Fruit fly (Drosophila melanogaster): Measurements from ENCODE around the gene CG42393.

CG42393 gene

DNA sequence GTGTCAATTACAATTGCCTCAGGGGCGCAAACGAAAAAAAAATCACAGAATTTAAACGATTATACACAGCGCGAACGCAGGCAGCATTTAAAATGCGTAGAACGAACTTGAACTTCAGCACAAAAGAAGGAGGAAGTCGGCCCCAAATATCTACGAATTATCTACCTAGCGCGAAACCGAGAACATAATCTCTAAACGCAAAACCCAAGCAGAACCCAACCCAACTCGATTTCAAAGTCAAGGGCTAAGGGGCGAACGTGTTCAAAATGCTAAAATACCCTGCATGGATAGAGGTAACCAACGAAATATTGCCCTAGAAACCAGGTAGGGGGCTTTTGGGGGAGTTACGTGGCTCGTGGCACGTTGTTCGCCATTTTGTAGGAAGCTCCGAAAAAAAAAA lies 24.0 kb upstream of the CG42393 start:
- TF ChIP-seq CG8478 (optimal IDR thresholded peaks at IDR 0.05) (no peak), CTCF (optimal IDR thresholded peaks at IDR 0.05) (no peak)

DNA sequence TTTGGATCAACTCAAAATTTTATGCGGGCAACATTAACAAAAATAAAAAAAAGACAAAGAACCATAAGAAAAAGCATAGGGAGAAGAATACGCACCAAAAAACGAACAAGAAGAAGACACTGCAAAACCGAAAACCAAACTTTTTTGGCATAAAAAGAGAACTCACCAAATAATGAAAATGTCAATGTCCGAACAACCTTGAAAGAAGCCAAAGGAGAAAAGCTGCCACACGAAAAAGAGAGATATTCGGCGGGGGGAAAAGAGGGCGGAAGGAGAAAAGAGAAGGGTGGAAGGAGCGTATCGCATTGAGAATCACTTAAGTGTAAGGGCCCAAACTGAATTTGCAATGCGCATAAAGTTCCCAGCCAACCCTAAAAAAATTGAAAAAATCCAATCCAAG lies 23.5 kb upstream of the CG42393 start:
- TF ChIP-seq CG8478 (optimal IDR thresholded peaks at IDR 0.05) (no peak), CTCF (optimal IDR thresholded peaks at IDR 0.05) (no peak)

DNA sequence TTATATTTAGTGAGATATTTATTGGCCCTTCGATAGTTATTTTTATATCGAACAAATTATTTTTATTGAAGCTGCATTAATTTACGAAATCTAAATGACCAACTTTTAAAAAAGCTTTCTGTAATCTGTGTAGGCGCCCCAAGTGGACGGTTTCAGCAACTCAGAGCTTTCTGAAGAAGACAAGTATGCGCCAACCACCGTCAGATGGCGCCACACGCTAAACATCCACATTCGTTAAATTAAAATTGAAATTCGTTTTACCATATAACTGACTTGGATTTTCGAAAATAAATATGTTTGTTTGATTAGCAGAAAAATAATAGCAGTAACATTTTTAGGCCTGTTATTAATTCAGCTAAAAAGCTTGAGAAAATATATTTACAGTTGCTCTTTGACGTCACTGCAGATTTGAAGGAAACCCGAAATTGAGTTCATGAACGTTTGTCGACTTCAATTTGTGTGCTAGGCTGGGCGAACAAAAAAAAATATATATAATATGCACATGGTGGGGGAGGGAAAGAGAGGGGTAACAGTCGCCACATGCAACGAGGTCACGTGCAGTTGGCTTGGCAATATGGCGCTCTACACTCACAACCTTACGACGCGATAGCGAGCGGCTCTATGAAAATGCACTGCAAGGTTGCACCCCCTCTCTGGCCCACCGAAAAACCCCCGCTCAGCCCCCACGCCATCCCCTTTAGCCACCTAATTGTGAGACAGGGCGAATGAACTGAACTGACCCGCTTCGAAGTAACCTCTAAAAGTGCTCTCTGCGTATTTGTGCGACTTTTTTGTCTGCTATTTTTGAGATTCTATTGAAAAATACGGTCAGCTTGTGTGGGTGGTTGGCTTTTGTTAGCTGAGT lies 22.7 kb upstream of the CG42393 start:
- TF ChIP-seq CTCF (optimal IDR thresholded peaks at IDR 0.05) (peak; percentile 86 to 92), CG8478 (optimal IDR thresholded peaks at IDR 0.05) (no peak)

DNA sequence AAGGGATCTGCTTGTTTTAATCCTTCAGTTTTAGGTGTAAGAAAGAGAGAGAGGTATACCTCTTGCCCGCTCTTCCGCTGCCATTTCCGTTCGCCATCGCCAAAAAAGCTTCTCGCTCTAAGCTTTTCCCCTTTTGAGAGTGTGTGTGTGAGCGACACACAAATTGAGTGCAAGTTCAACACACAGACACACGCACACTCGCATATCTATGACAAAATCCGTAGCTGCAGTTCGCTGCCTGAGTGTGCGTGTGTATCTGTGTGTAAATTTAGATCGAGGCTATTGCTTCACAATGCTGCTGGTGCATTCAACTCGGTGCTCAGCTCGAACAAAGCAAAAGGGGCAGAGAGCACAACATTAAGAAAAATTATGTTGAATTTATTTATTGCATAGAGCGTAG lies 21.6 kb upstream of the CG42393 start:
- TF ChIP-seq CG8478 (optimal IDR thresholded peaks at IDR 0.05) (no peak), CTCF (optimal IDR thresholded peaks at IDR 0.05) (no peak)

DNA sequence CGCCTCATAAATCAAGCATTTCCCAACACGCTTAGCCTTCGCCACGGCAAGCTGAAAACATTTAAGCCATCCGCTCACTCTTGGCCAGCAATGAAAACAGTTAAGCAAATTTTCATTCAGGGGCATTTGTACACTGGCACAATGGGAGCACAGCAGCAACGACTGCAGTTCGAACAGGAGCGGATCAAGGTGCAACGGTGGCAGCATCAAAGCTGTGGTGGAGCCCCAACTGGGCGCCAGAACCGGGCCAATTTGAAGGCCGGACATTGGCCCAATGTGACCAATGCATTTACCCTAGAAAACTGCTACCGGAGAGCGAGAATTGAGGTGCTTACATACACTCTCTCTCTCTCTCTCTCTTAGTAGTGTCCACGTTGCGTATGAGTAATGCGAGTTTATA lies 20.6 kb upstream of the CG42393 start:
- TF ChIP-seq CG8478 (optimal IDR thresholded peaks at IDR 0.05) (no peak), CTCF (optimal IDR thresholded peaks at IDR 0.05) (no peak)

DNA sequence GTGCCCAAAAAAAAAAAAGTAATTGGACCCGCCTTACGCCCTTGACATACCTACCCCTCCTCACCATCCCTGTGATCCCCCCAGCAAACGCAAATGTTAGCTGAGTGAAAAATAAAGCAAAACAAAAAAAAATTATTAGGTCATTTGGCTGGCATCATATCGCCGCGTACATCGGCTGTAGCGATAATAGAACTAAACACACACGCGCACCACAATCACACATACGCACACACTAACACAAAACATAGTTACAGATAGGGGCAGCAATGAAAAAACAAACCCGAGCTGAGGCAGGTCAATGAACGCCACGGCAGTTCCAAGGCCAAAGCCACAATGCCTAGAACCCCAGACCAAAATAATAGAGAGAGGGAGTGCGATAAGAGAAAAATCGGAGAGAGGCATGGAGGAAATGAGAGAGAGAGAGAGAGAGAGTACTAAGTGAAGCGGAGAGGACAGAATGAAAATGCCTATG lies 20.0 kb upstream of the CG42393 start:
- no peak for TF ChIP-seq CG8478 (optimal IDR thresholded peaks at IDR 0.05)
- TF ChIP-seq CTCF (optimal IDR thresholded peaks at IDR 0.05), result no peak

DNA sequence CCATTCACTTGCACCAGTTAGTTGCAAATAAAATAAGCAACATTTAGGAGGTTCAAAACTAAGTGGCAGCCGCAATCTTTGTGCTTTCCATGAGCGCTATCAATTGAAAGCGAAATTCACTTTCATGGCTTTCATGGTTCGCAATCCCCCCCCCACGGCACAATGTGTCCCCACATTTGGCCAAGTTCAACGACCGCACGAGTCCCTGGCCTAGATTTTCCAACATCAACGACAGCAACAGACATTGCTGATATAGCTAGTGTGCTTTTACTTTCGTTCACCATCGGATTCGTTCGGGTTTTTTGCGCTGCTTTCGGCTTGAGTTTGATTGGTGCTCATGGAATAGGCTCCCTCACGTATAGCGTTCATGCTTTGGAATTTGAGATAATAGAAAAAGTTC lies 18.9 kb upstream of the CG42393 start:
- TF ChIP-seq CTCF (optimal IDR thresholded peaks at IDR 0.05) (no peak), CG8478 (optimal IDR thresholded peaks at IDR 0.05) (no peak)

DNA sequence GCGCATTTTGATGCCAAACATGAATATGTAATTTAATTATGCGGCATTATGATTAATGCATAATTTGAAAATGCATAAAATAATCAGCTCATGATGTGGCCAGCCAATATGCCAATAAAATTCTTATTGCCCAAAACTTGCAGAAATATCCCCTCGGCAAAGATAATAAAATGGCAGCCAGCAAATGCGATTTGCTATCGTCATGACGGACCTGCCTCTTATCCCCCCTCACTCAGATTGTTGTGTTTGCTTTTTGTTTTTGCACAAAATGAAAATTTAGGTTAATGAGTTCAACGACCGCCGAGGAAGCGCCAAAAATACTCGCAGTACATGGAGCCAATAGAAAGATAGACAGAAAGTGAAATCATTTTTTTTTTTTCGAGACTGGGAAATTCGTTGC lies 17.9 kb upstream of the CG42393 start:
- TF ChIP-seq CG8478 (optimal IDR thresholded peaks at IDR 0.05) (no peak), CTCF (optimal IDR thresholded peaks at IDR 0.05) (no peak)

DNA sequence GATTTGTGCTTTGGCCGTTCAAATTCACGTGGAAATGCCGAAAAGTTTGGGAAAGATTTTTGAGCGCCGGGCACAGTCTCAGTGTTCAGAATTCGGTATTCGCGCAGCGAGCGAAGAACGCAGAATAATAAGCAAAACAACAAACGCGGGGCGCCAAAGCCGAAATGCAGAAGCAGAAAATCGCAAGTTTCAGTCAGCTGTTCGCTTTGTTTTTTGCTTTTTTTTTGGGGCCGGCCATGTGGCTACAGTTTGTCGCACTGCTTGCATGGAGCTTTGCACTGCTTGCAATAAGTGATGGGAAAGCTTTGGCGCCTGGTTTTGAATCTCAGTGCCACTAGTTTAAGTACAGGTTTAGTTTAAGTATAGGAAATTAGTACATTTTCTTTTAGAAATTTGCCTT lies 16.6 kb upstream of the CG42393 start:
- TF ChIP-seq CG8478 (optimal IDR thresholded peaks at IDR 0.05) (no peak), CTCF (optimal IDR thresholded peaks at IDR 0.05) (no peak)

DNA sequence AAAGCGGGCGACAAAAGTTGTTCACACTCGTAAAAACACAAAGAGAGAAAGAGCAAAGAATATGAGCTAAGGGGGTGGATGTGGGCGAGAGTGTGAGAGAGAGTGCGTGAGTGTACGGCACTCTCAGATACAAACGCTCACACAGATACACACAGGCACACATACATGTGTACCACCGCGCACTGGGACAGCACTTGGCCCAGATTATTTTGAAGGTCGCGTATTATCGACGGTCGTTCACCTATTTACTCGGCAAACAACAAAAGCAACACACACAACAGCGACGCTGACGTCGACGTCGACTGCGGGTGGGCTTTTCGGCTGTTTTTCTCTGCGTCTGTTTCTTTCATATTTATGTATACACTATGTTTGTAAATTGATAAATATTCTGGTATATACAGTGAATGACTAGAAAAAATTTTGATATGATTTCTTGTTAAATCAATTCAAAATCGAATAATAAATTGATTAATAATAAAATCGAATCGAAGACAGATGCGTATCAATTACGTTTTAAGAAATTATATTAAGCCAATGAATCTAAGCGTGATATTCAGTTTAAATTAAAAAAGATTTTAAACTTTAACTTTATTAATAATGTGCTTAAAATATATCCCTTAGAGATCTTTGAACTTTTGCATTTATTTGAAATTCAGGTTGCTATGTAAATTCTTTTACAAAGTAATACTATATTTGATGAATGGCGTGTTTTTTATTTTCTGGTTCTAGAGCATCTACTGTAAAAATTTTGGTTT lies 12.8 kb upstream of the CG42393 start:
- TF ChIP-seq CG8478 (optimal IDR thresholded peaks at IDR 0.05) (no peak), CTCF (optimal IDR thresholded peaks at IDR 0.05) (no peak)

DNA sequence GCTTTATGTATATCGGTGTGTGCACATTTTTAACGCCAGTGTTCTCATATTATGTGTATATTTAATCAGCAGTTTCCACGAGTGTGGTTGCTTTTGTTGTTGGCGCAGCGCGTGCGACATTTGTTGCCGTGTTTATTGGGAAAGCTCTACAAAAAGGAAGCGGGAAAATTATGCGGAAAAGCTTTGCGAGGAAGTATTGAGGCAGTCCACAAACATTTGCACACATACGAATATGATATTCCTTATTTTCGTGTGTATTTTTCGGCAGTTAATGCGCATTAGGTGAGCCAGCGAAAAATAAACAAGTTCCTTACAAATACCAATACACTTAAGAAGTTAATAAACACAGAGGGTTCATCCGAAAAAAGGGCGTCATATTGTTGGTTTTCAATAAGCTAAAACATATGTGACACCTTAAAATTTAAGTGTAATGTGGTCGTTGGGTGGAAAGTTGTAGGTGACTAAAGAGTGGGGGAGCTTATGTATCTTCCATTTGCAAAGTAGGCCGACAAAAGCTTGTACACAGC lies 12.2 kb upstream of the CG42393 start:
- TF ChIP-seq CTCF (optimal IDR thresholded peaks at IDR 0.05) (no peak), CG8478 (optimal IDR thresholded peaks at IDR 0.05) (no peak)

DNA sequence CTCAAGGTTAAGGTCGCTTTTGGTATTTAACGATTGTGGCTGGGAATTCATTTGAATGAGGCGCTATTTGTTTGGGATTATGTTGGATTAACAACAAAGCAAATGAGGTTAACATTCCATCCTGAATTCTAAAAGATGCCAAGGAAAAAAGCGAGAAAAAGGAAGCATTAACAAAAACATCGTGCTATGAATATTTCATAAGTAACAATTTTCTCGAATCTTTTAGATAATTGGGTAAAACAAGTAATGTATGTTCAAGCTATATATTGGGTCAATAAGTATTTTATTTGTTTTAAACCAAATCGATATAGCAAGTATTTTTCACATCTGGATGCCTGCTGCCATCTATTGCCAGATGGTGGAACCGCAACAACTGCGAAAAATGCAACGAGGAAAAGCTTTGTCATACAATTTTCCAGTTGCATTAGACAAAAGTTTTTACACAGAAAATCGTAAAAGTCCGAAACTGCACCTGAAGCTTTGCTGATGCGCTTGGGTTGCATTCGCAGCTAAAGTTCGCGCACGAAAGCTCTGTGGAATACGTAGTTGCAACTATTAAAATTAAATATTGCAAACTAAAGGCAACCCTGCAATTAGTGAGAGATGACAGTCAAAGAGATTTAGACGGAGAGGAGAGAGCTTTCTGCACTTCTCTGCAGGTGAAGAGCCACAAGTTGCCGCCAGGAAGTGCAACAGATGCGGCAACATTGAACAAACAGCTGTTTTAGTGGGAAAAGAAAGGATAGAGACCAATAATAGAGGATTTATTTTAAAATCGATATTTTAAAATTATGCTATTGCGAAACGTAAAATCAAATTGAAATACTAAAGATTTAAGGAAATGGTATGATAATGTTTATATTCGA lies 9.8 kb upstream of the CG42393 start:
- TF ChIP-seq CG8478 (optimal IDR thresholded peaks at IDR 0.05), result no peak
- TF ChIP-seq CTCF (optimal IDR thresholded peaks at IDR 0.05), result peak; percentile 21 to 53

DNA sequence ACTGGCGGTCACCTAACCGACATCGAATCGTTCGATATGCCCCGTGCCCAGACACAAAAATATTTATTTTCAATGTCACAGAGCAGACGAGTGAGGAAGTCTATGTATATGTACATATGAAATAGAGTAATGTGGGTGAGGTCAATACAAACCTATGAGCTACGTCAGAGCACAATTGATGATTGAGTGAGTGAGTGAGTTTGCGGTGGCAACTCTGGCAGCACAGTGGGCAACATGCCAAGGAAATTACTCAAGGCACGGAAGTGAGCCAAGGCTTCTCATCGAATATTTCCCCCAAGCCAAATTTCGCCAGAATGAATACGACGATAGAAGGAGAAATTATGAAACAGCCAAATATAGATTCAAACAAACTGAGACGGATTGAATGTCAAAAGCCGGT lies 8.0 kb upstream of the CG42393 start:
- TF ChIP-seq CTCF (optimal IDR thresholded peaks at IDR 0.05), result no peak
- no peak for TF ChIP-seq CG8478 (optimal IDR thresholded peaks at IDR 0.05)

DNA sequence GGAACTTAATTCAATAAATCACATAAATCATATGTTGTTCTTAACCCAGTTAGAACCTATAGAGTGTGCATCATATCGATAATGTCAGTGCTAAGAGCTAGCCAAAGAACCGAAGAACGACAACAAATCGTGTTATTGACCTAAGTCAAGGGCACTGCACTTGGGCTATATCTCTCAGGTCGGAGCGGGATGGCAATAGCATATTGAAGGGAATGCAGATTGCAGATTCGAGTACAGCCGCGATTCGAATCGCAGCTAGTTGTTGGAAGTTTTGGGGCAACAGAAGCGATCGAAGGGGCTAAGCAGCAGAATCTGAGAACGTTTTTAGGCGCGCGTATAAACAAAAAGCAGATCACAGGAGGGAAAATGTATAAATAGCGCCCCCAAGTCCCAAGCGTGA lies 5.5 kb upstream of the CG42393 start:
- TF ChIP-seq CG8478 (optimal IDR thresholded peaks at IDR 0.05) (no peak), CTCF (optimal IDR thresholded peaks at IDR 0.05) (no peak)
